Worm (Caenorhabditis elegans): ENCODE measurements around the gene gbh-1.

The gbh-1 gene

DNA sequence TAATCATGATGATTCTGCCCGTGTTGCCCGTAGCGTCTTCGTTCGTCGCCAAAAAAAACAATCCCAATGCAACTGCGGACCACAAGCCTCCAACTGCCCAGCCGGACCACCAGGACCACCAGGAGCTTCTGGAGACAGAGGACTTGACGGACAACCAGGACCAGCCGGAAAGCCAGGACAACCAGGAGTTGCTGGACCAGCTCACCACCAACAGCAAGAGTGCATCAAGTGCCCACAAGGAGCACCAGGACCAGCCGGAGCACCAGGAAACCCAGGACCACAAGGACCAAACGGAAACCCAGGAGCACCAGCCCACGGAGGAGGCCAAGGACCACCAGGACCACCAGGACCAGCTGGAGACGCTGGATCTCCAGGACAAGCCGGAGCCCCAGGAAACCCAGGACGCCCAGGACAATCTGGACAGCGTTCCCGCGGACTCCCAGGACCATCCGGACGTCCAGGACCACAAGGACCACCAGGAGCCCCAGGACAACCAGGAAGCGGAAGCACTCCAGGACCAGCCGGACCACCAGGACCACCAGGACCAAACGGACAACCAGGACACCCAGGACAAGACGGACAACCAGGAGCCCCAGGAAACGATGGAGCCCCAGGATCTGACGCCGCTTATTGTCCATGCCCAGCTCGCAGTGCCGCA, 14.0 kb upstream of the gbh-1 start:
- TF ChIP-seq ztf-29 (GFP tag; IDR thresholded peaks at IDR 0.05) (no peak), flt-1 (GFP tag; IDR thresholded peaks at IDR 0.05) (no peak), med-1 (GFP tag; optimal IDR thresholded peaks at IDR 0.05; ENCODE audit: insufficient read depth) (no peak)

- no peak for TF ChIP-seq klf-2 (GFP tag; conservative IDR thresholded peaks at IDR 0.05)
- TF ChIP-seq ref-1 (GFP tag; conservative IDR thresholded peaks at IDR 0.05), result no peak
- TF ChIP-seq cog-1 (tag; optimal IDR thresholded peaks at IDR 0.05), result no peak
- no peak for TF ChIP-seq T22C8.4 (GFP tag; IDR thresholded peaks at IDR 0.05)
- no peak for TF ChIP-seq flt-1 (GFP tag; IDR thresholded peaks at IDR 0.05)
- no peak for TF ChIP-seq ztf-23 (GFP tag; IDR thresholded peaks at IDR 0.05)
- no peak for TF ChIP-seq med-1 (GFP tag; optimal IDR thresholded peaks at IDR 0.05; ENCODE audit: insufficient read depth)
- no peak for TF ChIP-seq tab-1 (GFP tag; IDR thresholded peaks at IDR 0.05)
- TF ChIP-seq ztf-29 (GFP tag; IDR thresholded peaks at IDR 0.05), result no peak
These were observed 13.3 kb upstream of the gbh-1 start, which contains the start of gene col-80 for ce11 chrII:10706901-10707300. Gene col-80 (plus strand): TSS chrII:10707201.

DNA sequence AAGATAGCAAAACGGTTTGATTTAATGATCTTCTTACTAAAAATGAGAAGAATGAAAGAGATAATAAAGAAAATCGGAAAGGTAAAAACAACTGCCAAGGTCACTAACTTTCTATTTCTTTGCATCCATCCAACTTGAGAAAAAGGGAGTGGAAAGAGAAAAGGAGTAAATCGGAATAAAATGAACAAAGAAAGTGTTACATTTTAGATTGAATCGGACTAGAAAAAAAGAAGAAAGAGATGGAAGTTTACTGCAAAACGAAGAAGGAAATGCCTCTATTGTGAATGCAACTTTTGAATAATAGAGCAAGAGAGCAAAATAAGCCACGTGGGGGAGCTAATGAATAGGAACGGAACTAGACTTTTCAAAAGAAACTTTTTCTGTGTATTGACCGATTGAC, 12.4 kb upstream of the gbh-1 start:
- TF ChIP-seq klf-2 (GFP tag; conservative IDR thresholded peaks at IDR 0.05) (no peak), T22C8.4 (GFP tag; IDR thresholded peaks at IDR 0.05) (no peak), tab-1 (GFP tag; IDR thresholded peaks at IDR 0.05) (no peak), ztf-29 (GFP tag; IDR thresholded peaks at IDR 0.05) (no peak), cog-1 (tag; optimal IDR thresholded peaks at IDR 0.05) (no peak), flt-1 (GFP tag; IDR thresholded peaks at IDR 0.05) (no peak), ztf-23 (GFP tag; IDR thresholded peaks at IDR 0.05) (no peak), med-1 (GFP tag; optimal IDR thresholded peaks at IDR 0.05; ENCODE audit: insufficient read depth) (no peak), ref-1 (GFP tag; conservative IDR thresholded peaks at IDR 0.05) (no peak)

DNA sequence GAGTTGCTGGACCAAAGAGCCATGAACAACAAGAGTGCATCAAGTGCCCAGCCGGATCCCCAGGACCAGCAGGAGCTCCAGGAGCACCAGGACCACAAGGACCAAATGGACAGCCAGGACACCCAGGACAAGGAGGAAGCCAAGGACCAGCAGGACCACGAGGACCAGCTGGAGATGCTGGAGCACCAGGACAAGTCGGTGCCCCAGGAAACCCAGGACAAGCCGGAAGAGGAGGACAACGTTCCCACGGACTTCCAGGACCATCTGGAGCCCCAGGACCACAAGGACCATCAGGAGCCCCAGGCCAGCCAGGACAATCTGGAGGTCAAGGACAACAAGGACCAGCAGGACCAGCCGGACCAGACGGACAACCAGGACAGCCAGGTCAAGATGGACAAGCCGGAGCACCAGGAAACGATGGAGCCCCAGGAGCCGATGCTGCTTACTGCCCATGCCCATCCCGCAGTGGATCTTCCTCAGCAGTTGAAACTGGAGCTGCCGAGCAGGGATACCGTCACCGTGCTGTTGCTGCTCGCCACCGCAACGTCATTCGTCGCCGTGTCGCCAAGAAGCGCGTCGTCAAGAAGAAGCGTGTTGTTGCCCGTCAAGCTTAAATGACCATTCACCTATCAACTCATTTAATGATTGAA, 11.9 kb upstream of the gbh-1 start:
- TF ChIP-seq ref-1 (GFP tag; conservative IDR thresholded peaks at IDR 0.05) (no peak), cog-1 (tag; optimal IDR thresholded peaks at IDR 0.05) (no peak), med-1 (GFP tag; optimal IDR thresholded peaks at IDR 0.05; ENCODE audit: insufficient read depth) (no peak), T22C8.4 (GFP tag; IDR thresholded peaks at IDR 0.05) (no peak), ztf-29 (GFP tag; IDR thresholded peaks at IDR 0.05) (no peak), klf-2 (GFP tag; conservative IDR thresholded peaks at IDR 0.05) (no peak), tab-1 (GFP tag; IDR thresholded peaks at IDR 0.05) (no peak), ztf-23 (GFP tag; IDR thresholded peaks at IDR 0.05) (no peak), flt-1 (GFP tag; IDR thresholded peaks at IDR 0.05) (no peak)

DNA sequence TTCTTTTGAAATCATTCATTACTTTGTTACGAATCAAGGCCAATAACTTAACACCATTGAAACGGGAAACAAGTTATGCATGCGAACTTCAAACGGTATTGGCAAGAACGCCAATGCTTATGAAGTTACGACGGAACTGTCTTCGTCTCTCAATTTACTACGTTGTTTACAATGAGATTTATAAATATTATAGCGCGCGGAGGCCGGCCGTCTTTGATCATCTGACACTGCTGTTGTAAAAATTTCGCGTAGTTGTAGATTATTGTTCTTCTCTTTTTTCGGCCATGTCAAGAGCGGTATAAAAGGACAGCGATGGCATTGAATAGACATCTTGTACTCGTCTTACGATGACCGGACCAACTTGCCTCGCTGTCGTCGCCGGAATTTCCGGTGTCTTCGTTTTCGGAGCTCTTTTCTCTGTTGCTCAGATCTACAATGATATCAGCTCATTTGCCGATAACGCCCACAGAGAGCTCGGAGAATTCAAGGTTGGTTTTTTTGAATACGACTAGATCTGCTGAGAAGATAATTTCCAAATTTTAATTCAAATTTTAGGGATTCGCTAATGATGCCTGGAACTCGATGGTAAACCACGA, 11.1 kb upstream of the gbh-1 start, which contains the start of gene col-39:
Gene col-39 (plus strand): TSS at position 342 of the 596 bp plus-strand sequence.
- no peak for TF ChIP-seq T22C8.4 (GFP tag; IDR thresholded peaks at IDR 0.05)
- TF ChIP-seq ref-1 (GFP tag; conservative IDR thresholded peaks at IDR 0.05), result no peak
- TF ChIP-seq ztf-29 (GFP tag; IDR thresholded peaks at IDR 0.05), result no peak
- TF ChIP-seq klf-2 (GFP tag; conservative IDR thresholded peaks at IDR 0.05), result no peak
- no peak for TF ChIP-seq cog-1 (tag; optimal IDR thresholded peaks at IDR 0.05)
- TF ChIP-seq flt-1 (GFP tag; IDR thresholded peaks at IDR 0.05), result no peak
- no peak for TF ChIP-seq med-1 (GFP tag; optimal IDR thresholded peaks at IDR 0.05; ENCODE audit: insufficient read depth)

ce11 chrII:10703594-10704384, 10.2 kb upstream of the gbh-1 start, which contains the start of gene col-79:
Gene col-79 (plus strand): TSS chrII:10703613.
- TF ChIP-seq ztf-29 (GFP tag; IDR thresholded peaks at IDR 0.05) (no peak), flt-1 (GFP tag; IDR thresholded peaks at IDR 0.05) (no peak), tab-1 (GFP tag; IDR thresholded peaks at IDR 0.05) (no peak), klf-2 (GFP tag; conservative IDR thresholded peaks at IDR 0.05) (no peak), cog-1 (tag; optimal IDR thresholded peaks at IDR 0.05) (no peak), ztf-23 (GFP tag; IDR thresholded peaks at IDR 0.05) (0 out of 2 replicates have a peak, but pooled peaks have one; percentile 23), med-1 (GFP tag; optimal IDR thresholded peaks at IDR 0.05; ENCODE audit: insufficient read depth) (no peak)

ce11 chrII:10696060-10696459, 2.5 kb upstream of the gbh-1 start:
- TF ChIP-seq klf-2 (GFP tag; conservative IDR thresholded peaks at IDR 0.05), result no peak
- no peak for TF ChIP-seq ref-1 (GFP tag; conservative IDR thresholded peaks at IDR 0.05)
- TF ChIP-seq ztf-23 (GFP tag; IDR thresholded peaks at IDR 0.05), result no peak
- TF ChIP-seq ztf-29 (GFP tag; IDR thresholded peaks at IDR 0.05), result no peak
- no peak for TF ChIP-seq tab-1 (GFP tag; IDR thresholded peaks at IDR 0.05)
- no peak for TF ChIP-seq cog-1 (tag; optimal IDR thresholded peaks at IDR 0.05)
- no peak for TF ChIP-seq T22C8.4 (GFP tag; IDR thresholded peaks at IDR 0.05)
- no peak for TF ChIP-seq flt-1 (GFP tag; IDR thresholded peaks at IDR 0.05)
- TF ChIP-seq med-1 (GFP tag; optimal IDR thresholded peaks at IDR 0.05; ENCODE audit: insufficient read depth), result no peak

DNA sequence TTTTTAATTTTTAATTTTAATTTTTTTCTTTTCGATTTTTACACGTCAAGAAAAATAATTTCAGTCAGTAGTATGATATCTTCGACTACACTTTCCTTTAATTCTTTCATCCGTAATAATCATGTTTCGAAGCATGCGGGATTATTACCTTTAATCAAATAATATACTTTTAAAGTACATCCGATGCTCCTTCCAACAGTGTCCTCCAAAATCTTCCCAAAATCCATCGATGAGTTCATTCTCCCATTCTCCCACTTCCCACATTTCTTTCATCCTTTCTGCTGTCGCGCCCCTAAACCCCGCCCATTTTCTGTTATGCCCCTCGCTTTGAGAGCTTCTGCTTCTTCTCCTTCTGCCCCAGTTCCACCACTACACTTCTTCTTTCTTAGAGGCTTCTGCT, 1.1 kb upstream of the gbh-1 start, which contains the start of gene lgc-57:
Gene lgc-57 (plus strand): TSS at position 301 of the 400 bp plus-strand sequence.
- TF ChIP-seq ztf-23 (GFP tag; IDR thresholded peaks at IDR 0.05), result no peak
- TF ChIP-seq ref-1 (GFP tag; conservative IDR thresholded peaks at IDR 0.05), result no peak
- no peak for TF ChIP-seq T22C8.4 (GFP tag; IDR thresholded peaks at IDR 0.05)
- TF ChIP-seq med-1 (GFP tag; optimal IDR thresholded peaks at IDR 0.05; ENCODE audit: insufficient read depth), result no peak
- no peak for TF ChIP-seq tab-1 (GFP tag; IDR thresholded peaks at IDR 0.05)
- TF ChIP-seq klf-2 (GFP tag; conservative IDR thresholded peaks at IDR 0.05), result no peak
- TF ChIP-seq ztf-29 (GFP tag; IDR thresholded peaks at IDR 0.05), result no peak
- no peak for TF ChIP-seq flt-1 (GFP tag; IDR thresholded peaks at IDR 0.05)
- no peak for TF ChIP-seq cog-1 (tag; optimal IDR thresholded peaks at IDR 0.05)
